Worm (Caenorhabditis elegans) whole organism, L3 larva: ENCODE data around the gene str-39.

Experiments
- R02D3.7 ChIP-seq: fragments of 150-350 bp; optimal IDR thresholded peaks from 2 replicates; lab custom pipeline; 2014; ENCODE audit warnings: missing biosample characterization, missing genetic modification characterization
- ZK546.5 ChIP-seq: sonication (generic microtip); optimal IDR thresholded peaks from 2 replicates; lab custom pipeline; 2017; ENCODE audit warnings: missing biosample characterization, missing genetic modification characterization
- aly-2 ChIP-seq: fragments of 150-350 bp; optimal IDR thresholded peaks from 2 replicates; lab custom pipeline; 2014; ENCODE audit warnings: missing biosample characterization, missing genetic modification characterization
- ceh-28 ChIP-seq: fragments of 150-350 bp; optimal IDR thresholded peaks from 2 replicates; lab custom pipeline; 2014; ENCODE audit warnings: missing biosample characterization, missing genetic modification reagents, missing genetic modification characterization
- ceh-82 ChIP-seq: fragments of 150-350 bp; optimal IDR thresholded peaks from 2 replicates; lab custom pipeline; 2014; ENCODE audit warnings: missing biosample characterization, missing genetic modification characterization
- ceh-9 ChIP-seq: sonication (generic microtip); optimal IDR thresholded peaks from 2 replicates; lab custom pipeline; 2018; ENCODE audit warnings: missing biosample characterization, missing genetic modification characterization
- daf-12 ChIP-seq: fragments of 150-350 bp; optimal IDR thresholded peaks from 2 replicates; lab custom pipeline; 2014; ENCODE audit warnings: missing biosample characterization, missing genetic modification reagents, missing genetic modification characterization
- egl-27 ChIP-seq: sonication (generic microtip); optimal IDR thresholded peaks from 4 replicates; lab custom pipeline; 2017; ENCODE audit warnings: missing biosample characterization, missing genetic modification reagents, missing genetic modification characterization
- egl-5 ChIP-seq: fragments of 150-350 bp; optimal IDR thresholded peaks from 2 replicates; lab custom pipeline; 2017; ENCODE audit warnings: missing biosample characterization, missing genetic modification reagents, missing genetic modification characterization, inconsistent platforms
- elt-2 ChIP-seq: sonication (generic microtip); optimal IDR thresholded peaks from 2 replicates; lab custom pipeline; 2016; ENCODE audit warnings: missing genetic modification reagents, mild to moderate bottlenecking, missing genetic modification characterization, missing compliant biosample characterization
- elt-3 ChIP-seq, 3 experiments: fragments of 150-350 bp in 1 of 3; sonication (generic microtip) in 2 of 3; optimal IDR thresholded peaks; 2 replicates in 2 of 3; 4 replicates in 1 of 3; lab custom pipeline; 2014 to 2017; ENCODE audit warnings: missing biosample characterization in 3 of 3, missing genetic modification characterization in 3 of 3
- eor-1 ChIP-seq, 2 experiments: fragments of 150-350 bp; optimal IDR thresholded peaks; 2 replicates each; lab custom pipeline; 2014 to 2018; ENCODE audit warnings: missing biosample characterization in 2 of 2, missing genetic modification characterization in 2 of 2
- fkh-2 ChIP-seq: fragments of 150-350 bp; optimal IDR thresholded peaks from 2 replicates; lab custom pipeline; 2014; ENCODE audit warnings: missing biosample characterization, missing genetic modification reagents, missing genetic modification characterization
- fos-1 ChIP-seq: fragments of 150-350 bp; optimal IDR thresholded peaks from 2 replicates; lab custom pipeline; 2014; ENCODE audit warnings: missing biosample characterization, missing genetic modification characterization
- mdl-1 ChIP-seq: fragments of 150-350 bp; optimal IDR thresholded peaks from 2 replicates; lab custom pipeline; 2014; ENCODE audit warnings: missing biosample characterization, missing genetic modification characterization
- nfya-1 ChIP-seq: sonication (generic microtip); optimal IDR thresholded peaks from 2 replicates; lab custom pipeline; 2017; ENCODE audit warnings: missing genetic modification characterization, mild to moderate bottlenecking, missing compliant biosample characterization, antibody characterized with exemption, moderate library complexity; ENCODE audit not compliant: insufficient read depth
- nhr-11 ChIP-seq: fragments of 150-350 bp; optimal IDR thresholded peaks from 2 replicates; lab custom pipeline; 2014; ENCODE audit warnings: missing biosample characterization, missing genetic modification characterization
- nhr-237 ChIP-seq: fragments of 150-350 bp; optimal IDR thresholded peaks from 2 replicates; lab custom pipeline; 2014; ENCODE audit warnings: missing biosample characterization, missing genetic modification characterization
- nhr-28 ChIP-seq: fragments of 150-350 bp; optimal IDR thresholded peaks from 2 replicates; lab custom pipeline; 2014; ENCODE audit warnings: missing biosample characterization, missing genetic modification characterization
- nhr-76 ChIP-seq: fragments of 150-350 bp; sonication (generic microtip); optimal IDR thresholded peaks from 5 replicates; lab custom pipeline; 2014; ENCODE audit warnings: missing biosample characterization, missing genetic modification characterization
- nhr-77 ChIP-seq: fragments of 150-350 bp; optimal IDR thresholded peaks from 2 replicates; lab custom pipeline; 2014; ENCODE audit warnings: missing biosample characterization, missing genetic modification characterization
- pha-4 ChIP-seq: fragments of 150-350 bp; optimal IDR thresholded peaks from 2 replicates; lab custom pipeline; 2014; ENCODE audit warnings: missing biosample characterization, missing genetic modification reagents, missing genetic modification characterization
- sea-2 ChIP-seq: fragments of 150-350 bp; sonication (generic microtip); optimal IDR thresholded peaks from 4 replicates; lab custom pipeline; 2014; ENCODE audit warnings: missing biosample characterization, missing genetic modification reagents, missing genetic modification characterization
- skn-1 ChIP-seq: fragments of 150-350 bp; optimal IDR thresholded peaks from 2 replicates; lab custom pipeline; 2014; ENCODE audit warnings: missing biosample characterization, missing genetic modification characterization
- snpc-4 ChIP-seq: fragments of 150-350 bp; optimal IDR thresholded peaks from 2 replicates; lab custom pipeline; 2014; ENCODE audit warnings: missing biosample characterization, missing genetic modification characterization
- ztf-11 ChIP-seq: fragments of 150-350 bp; optimal IDR thresholded peaks from 2 replicates; lab custom pipeline; 2014; ENCODE audit warnings: missing biosample characterization, missing genetic modification characterization
- ztf-4 ChIP-seq: fragments of 150-350 bp; optimal IDR thresholded peaks from 2 replicates; lab custom pipeline; 2014; ENCODE audit warnings: missing biosample characterization, missing genetic modification characterization

The str-39 gene

DNA sequence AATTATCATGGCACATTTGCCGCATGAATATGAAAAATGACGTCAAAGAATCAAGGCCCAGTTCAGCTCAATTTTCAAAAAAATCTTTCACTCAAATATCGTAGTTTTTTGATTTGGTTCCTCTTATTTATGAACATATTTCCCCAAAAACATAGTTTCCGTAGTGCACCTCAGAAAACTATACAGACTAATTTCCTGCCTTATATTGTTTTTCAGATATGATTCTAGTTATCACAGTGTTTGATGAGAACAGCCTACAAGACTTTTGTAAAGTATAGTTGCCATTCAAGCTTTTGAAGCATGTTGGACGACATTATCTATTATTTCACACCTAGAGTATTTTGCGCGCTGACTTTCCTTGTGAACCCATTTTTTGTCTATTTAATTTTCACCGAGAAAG is 47.0 kb downstream of the str-39 start, which contains the start of gene srj-50:
TSS of gene srj-50 (plus strand) at position 301 of the 400 bp plus-strand sequence.
- TF ChIP-seq nhr-28 (tag; lab: Kevin White, UChicago) (no peak), nhr-76 (no peak), egl-5 (no peak), fkh-2 (no peak), pha-4 (tag; lab: Kevin White, UChicago) (no peak), ceh-82 (tag; lab: Kevin White, UChicago) (no peak), ceh-28 (tag; lab: Kevin White, UChicago) (no peak), skn-1 (tag; lab: Kevin White, UChicago) (no peak), eor-1 (tag; optimal IDR thresholded peaks at IDR 0.05; lab: Kevin White, UChicago) (no peak), elt-3 (tag; optimal IDR thresholded peaks at IDR 0.05; lab: Kevin White, UChicago) (no peak), nhr-11 (tag; lab: Kevin White, UChicago) (no peak), ztf-11 (tag; lab: Kevin White, UChicago) (no peak), egl-27 (no peak), ZK546.5 (no peak), fos-1 (no peak), R02D3.7 (tag; lab: Kevin White, UChicago) (no peak), snpc-4 (no peak), nhr-77 (tag; lab: Kevin White, UChicago) (no peak), nfya-1 (tag; lab: Kevin White, UChicago) (no peak), aly-2 (no peak)

DNA sequence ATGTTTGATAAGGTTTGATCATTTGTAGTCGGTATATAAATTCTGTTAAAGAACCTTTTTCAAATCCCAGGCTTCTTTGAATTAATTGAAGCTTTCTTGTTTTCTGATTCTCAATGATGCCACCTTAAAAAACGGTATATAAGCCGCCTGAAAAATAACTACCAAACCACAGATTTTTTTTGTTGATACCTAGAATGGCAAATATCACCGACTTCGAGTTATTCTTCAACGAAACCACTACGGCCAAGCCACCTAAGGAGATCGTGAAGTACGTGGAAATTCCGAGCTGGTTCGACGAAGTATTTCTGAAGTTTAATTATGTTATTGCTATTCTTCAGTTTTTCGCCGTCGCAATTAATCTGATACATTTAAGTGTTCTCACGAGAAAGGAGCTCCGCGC is 48.9 kb downstream of the str-39 start, which contains the start of gene srw-2:
TSS of gene srw-2 (plus strand) at position 62 of the 400 bp plus-strand sequence.
- TF ChIP-seq nfya-1 (tag; lab: Kevin White, UChicago) (no peak), nhr-11 (tag; lab: Kevin White, UChicago) (no peak), mdl-1 (tag; lab: Kevin White, UChicago) (no peak), egl-5 (no peak), ceh-9 (tag; lab: Kevin White, UChicago) (no peak), nhr-76 (no peak), ztf-11 (tag; lab: Kevin White, UChicago) (no peak), ZK546.5 (no peak), sea-2 (GFP tag; lab: Kevin White, UChicago) (no peak), daf-12 (tag; lab: Kevin White, UChicago) (no peak), elt-3 (tag; optimal IDR thresholded peaks at IDR 0.05; lab: Kevin White, UChicago) (no peak), elt-2 (tag; lab: Kevin White, UChicago) (no peak), nhr-28 (tag; lab: Kevin White, UChicago) (no peak), nhr-237 (tag; lab: Kevin White, UChicago) (no peak), nhr-77 (tag; lab: Kevin White, UChicago) (no peak), ztf-4 (tag; lab: Kevin White, UChicago) (no peak)
